Fruit fly (Drosophila melanogaster): Measurements from ENCODE around the gene CG6154.

Gene CG6154

dm6 chr3R:26247801-26248525, 14.5 kb upstream of the CG6154 start (continued):
- TF ChIP-seq CG15011 (GFP tag; optimal IDR thresholded peaks at IDR 0.05) (no peak), HLH3B (GFP tag; IDR thresholded peaks at IDR 0.05) (no peak), CG10267 (tag; optimal IDR thresholded peaks at IDR 0.05) (peak; percentile 1), ara (GFP tag; IDR thresholded peaks at IDR 0.05) (no peak)

- TF ChIP-seq tll (GFP tag; optimal IDR thresholded peaks at IDR 0.05) = no peak
Observed at dm6 chr3R:26249832-26250231, 12.6 kb upstream of the CG6154 start.

dm6 chr3R:26251730-26252129, 10.7 kb upstream of the CG6154 start:
- TF ChIP-seq dimm (GFP tag; IDR thresholded peaks at IDR 0.05) = 0 out of 2 replicates have a peak, but pooled peaks have one; percentile 3
- TF ChIP-seq gem (tag; optimal IDR thresholded peaks at IDR 0.05) = peak; percentile 6
- TF ChIP-seq wek (GFP tag; optimal IDR thresholded peaks at IDR 0.05) = no peak
- peak; percentile 63 for TF ChIP-seq sens (GFP tag)
- no peak for TF ChIP-seq wdn (GFP tag; IDR thresholded peaks at IDR 0.05)
- TF ChIP-seq Med (GFP tag) = peak; percentile 13
- TF ChIP-seq Pdp1 (GFP tag; optimal IDR thresholded peaks at IDR 0.05) = peak in 1 of 2 experiments; percentile 35

- TF ChIP-seq bigmax (GFP tag; optimal IDR thresholded peaks at IDR 0.05) (peak; percentile 22), Dp (GFP tag; optimal IDR thresholded peaks at IDR 0.05) (no peak), hkb (optimal IDR thresholded peaks at IDR 0.05) (no peak), hkb (GFP tag; IDR thresholded peaks at IDR 0.05) (no peak), CG6654 (GFP tag; optimal IDR thresholded peaks at IDR 0.05) (peak; percentile 97), CG15514 (GFP tag; optimal IDR thresholded peaks at IDR 0.05) (no peak), CG2199 (GFP tag; IDR thresholded peaks at IDR 0.05) (peak; percentile 72; the same call in 1 of the 3 replicates), Max (GFP tag; optimal IDR thresholded peaks at IDR 0.05) (no peak), Bgb (GFP tag; IDR thresholded peaks at IDR 0.05; ENCODE audit: partially characterized antibody) (peak; percentile 34; the same call in 1 of the 2 replicates), CG3838 (GFP tag; optimal IDR thresholded peaks at IDR 0.05) (no peak), CG9932 (GFP tag; IDR thresholded peaks at IDR 0.05) (0 out of 2 replicates have a peak, but pooled peaks have one; percentile 15), bab2 (GFP tag; optimal IDR thresholded peaks at IDR 0.05) (no peak), CG10147 (GFP tag; optimal IDR thresholded peaks at IDR 0.05) (no peak), Med (GFP tag) (peak; percentile 31), sens (GFP tag) (peak; percentile 39), CG1792 (GFP tag; optimal IDR thresholded peaks at IDR 0.05) (no peak), exex (tag; optimal IDR thresholded peaks at IDR 0.05) (peak; percentile 40), Pdp1 (GFP tag; optimal IDR thresholded peaks at IDR 0.05) (peak in 1 of 2 experiments; percentile 67)
Observed at dm6 chr3R:26253792-26254191, 8.7 kb upstream of the CG6154 start.

dm6 chr3R:26258384-26258819, 4.1 kb upstream of the CG6154 start:
- TF ChIP-seq lab (GFP tag; optimal IDR thresholded peaks at IDR 0.05) (peak; percentile 27), Dip3 (GFP tag; optimal IDR thresholded peaks at IDR 0.05) (no peak), Meics (GFP tag; optimal IDR thresholded peaks at IDR 0.05) (peak; percentile 0), CG12769 (tag; optimal IDR thresholded peaks at IDR 0.05) (no peak), Med (GFP tag) (peak; percentile 32), Neu2 (GFP tag; optimal IDR thresholded peaks at IDR 0.05; ENCODE audit: borderline replicate concordance) (no peak), crp (GFP tag; optimal IDR thresholded peaks at IDR 0.05) (peak in 1 of 2 experiments; percentile 59), CG5245 (GFP tag; optimal IDR thresholded peaks at IDR 0.05) (no peak), CG12236 (GFP tag; optimal IDR thresholded peaks at IDR 0.05) (no peak), CG1647 (GFP tag; optimal IDR thresholded peaks at IDR 0.05) (no peak), CG3281 (GFP tag; optimal IDR thresholded peaks at IDR 0.05) (peak; percentile 6), Hand (GFP tag; optimal IDR thresholded peaks at IDR 0.05) (no peak), CG2199 (GFP tag; IDR thresholded peaks at IDR 0.05) (no peak), CG1832 (GFP tag; optimal IDR thresholded peaks at IDR 0.05) (no peak), nau (GFP tag; optimal IDR thresholded peaks at IDR 0.05) (no peak), CG7745 (tag; optimal IDR thresholded peaks at IDR 0.05) (no peak), CG14441 (GFP tag; IDR thresholded peaks at IDR 0.05) (0 out of 2 replicates have a peak, but pooled peaks have one; percentile 13), Nf-YC (tag; optimal IDR thresholded peaks at IDR 0.05) (peak; percentile 5)

Measured in whole organism, embryonic.